Worm (Caenorhabditis elegans) whole organism, mixed stage, embryonic: ENCODE measurements around the gene B0228.8.
A peak's percentile ranks its signal among the peaks of the same experiment; 100 is the strongest.

ENCODE experiments used
- M03D4.4 ChIP-seq: sonication (generic microtip); optimal IDR thresholded peaks from 2 replicates; lab custom pipeline; 2017; ENCODE audit warnings: mild to moderate bottlenecking, missing genetic modification characterization, missing compliant biosample characterization
- ceh-39 ChIP-seq: fragments of 150-350 bp; optimal IDR thresholded peaks from 2 replicates; lab custom pipeline; 2014; ENCODE audit warnings: missing biosample characterization, missing genetic modification characterization
- ceh-43 ChIP-seq: fragments of 200-800 bp; sonication (Bioruptor generic); optimal IDR thresholded peaks from 2 replicates; lab custom pipeline; 2018; ENCODE audit warnings: mild to moderate bottlenecking, missing genetic modification characterization, moderate library complexity, missing compliant biosample characterization
- ces-1 ChIP-seq: fragments of 150-350 bp; optimal IDR thresholded peaks from 2 replicates; lab custom pipeline; 2014; ENCODE audit warnings: missing biosample characterization, missing genetic modification reagents, missing genetic modification characterization
- drap-1 ChIP-seq: fragments of 200-800 bp; sonication (Bioruptor generic); optimal IDR thresholded peaks from 3 replicates; lab custom pipeline; 2018; ENCODE audit warnings: mild to moderate bottlenecking, missing genetic modification characterization, missing compliant biosample characterization
- elt-1 ChIP-seq: sonication (generic microtip); optimal IDR thresholded peaks from 2 replicates; lab custom pipeline; 2017; ENCODE audit warnings: missing genetic modification characterization, mild to moderate bottlenecking, missing compliant biosample characterization, antibody characterized with exemption, moderate library complexity, borderline replicate concordance; ENCODE audit not compliant: insufficient read depth
- elt-3 ChIP-seq: fragments of 150-350 bp; optimal IDR thresholded peaks from 2 replicates; lab custom pipeline; 2014; ENCODE audit warnings: missing biosample characterization, missing genetic modification characterization
- flh-1 ChIP-seq: fragments of 200-800 bp; sonication (Bioruptor generic); optimal IDR thresholded peaks from 2 replicates; lab custom pipeline; 2018; ENCODE audit warnings: mild to moderate bottlenecking, missing genetic modification characterization, moderate library complexity, missing compliant biosample characterization
- ham-2 ChIP-seq: fragments of 200-800 bp; sonication (Bioruptor generic); optimal IDR thresholded peaks from 2 replicates; lab custom pipeline; 2018; ENCODE audit warnings: mild to moderate bottlenecking, missing genetic modification characterization, missing compliant biosample characterization
- hlh-1 ChIP-seq: fragments of 150-350 bp; optimal IDR thresholded peaks from 2 replicates; lab custom pipeline; 2014; ENCODE audit warnings: missing biosample characterization, missing genetic modification reagents, missing genetic modification characterization
- lsy-2 ChIP-seq: fragments of 150-350 bp; optimal IDR thresholded peaks from 2 replicates; lab custom pipeline; 2014; ENCODE audit warnings: missing biosample characterization, missing genetic modification characterization
- nhr-12 ChIP-seq: fragments of 150-350 bp; optimal IDR thresholded peaks from 2 replicates; lab custom pipeline; 2014; ENCODE audit warnings: missing biosample characterization, missing genetic modification characterization
- nhr-2 ChIP-seq: fragments of 150-350 bp; optimal IDR thresholded peaks from 2 replicates; lab custom pipeline; 2014; ENCODE audit warnings: missing biosample characterization, missing genetic modification characterization
- nhr-28 ChIP-seq: fragments of 150-350 bp; optimal IDR thresholded peaks from 2 replicates; lab custom pipeline; 2014; ENCODE audit warnings: missing biosample characterization, missing genetic modification characterization
- nhr-76 ChIP-seq: sonication (generic microtip); optimal IDR thresholded peaks from 2 replicates; lab custom pipeline; 2017; ENCODE audit warnings: missing biosample characterization, missing genetic modification characterization
- pha-4 ChIP-seq: fragments of 150-350 bp; optimal IDR thresholded peaks from 2 replicates; lab custom pipeline; 2018; ENCODE audit warnings: missing biosample characterization, missing genetic modification reagents, missing genetic modification characterization
- sptf-1 ChIP-seq: sonication (generic microtip); optimal IDR thresholded peaks from 2 replicates; lab custom pipeline; 2017; ENCODE audit warnings: mild to moderate bottlenecking, missing genetic modification characterization, moderate library complexity, missing compliant biosample characterization
- unc-62 ChIP-seq: fragments of 150-350 bp; optimal IDR thresholded peaks from 2 replicates; lab custom pipeline; 2014; ENCODE audit warnings: missing biosample characterization, missing genetic modification reagents, missing genetic modification characterization
- zip-8 ChIP-seq: fragments of 150-350 bp; optimal IDR thresholded peaks from 2 replicates; lab custom pipeline; 2014; ENCODE audit warnings: missing biosample characterization, missing genetic modification characterization
- ztf-11 ChIP-seq: fragments of 150-350 bp; optimal IDR thresholded peaks from 2 replicates; lab custom pipeline; 2014; ENCODE audit warnings: missing biosample characterization, missing genetic modification characterization

The B0228.8 gene

ce11 chrII:7803174-7803573 is 41.8 kb upstream of the B0228.8 start:
- peak; percentile 86 for TF ChIP-seq ces-1 (GFP tag; lab: Kevin White, UChicago)
- peak; percentile 62 for TF ChIP-seq elt-1
- no peak for TF ChIP-seq ham-2 (GFP tag; lab: Kevin White, UChicago)

- TF ChIP-seq zip-8: peak; percentile 36
- TF ChIP-seq drap-1 (GFP tag; lab: Kevin White, UChicago): no peak
- no peak for TF ChIP-seq nhr-12 (tag; lab: Kevin White, UChicago)
- TF ChIP-seq pha-4 (tag; lab: Kevin White, UChicago): no peak
- no peak for TF ChIP-seq hlh-1 (tag; lab: Kevin White, UChicago)
- peak; percentile 97 for TF ChIP-seq elt-1
Measured at ce11 chrII:7801899-7802298, 40.6 kb upstream of the B0228.8 start.

ce11 chrII:7801255-7801654 is 39.9 kb upstream of the B0228.8 start:
- no peak for TF ChIP-seq hlh-1 (tag; lab: Kevin White, UChicago)
- TF ChIP-seq lsy-2 (tag; lab: Kevin White, UChicago): no peak
- TF ChIP-seq nhr-76 (tag; lab: Kevin White, UChicago): no peak
- no peak for TF ChIP-seq unc-62 (GFP tag; lab: Kevin White, UChicago)

ce11 chrII:7795299-7795698 is 34.0 kb upstream of the B0228.8 start:
- TF ChIP-seq unc-62 (GFP tag; lab: Kevin White, UChicago) (no peak), elt-3 (tag; lab: Kevin White, UChicago) (no peak), zip-8 (no peak), M03D4.4 (tag; lab: Kevin White, UChicago) (no peak), flh-1 (GFP tag; lab: Kevin White, UChicago) (no peak), drap-1 (GFP tag; lab: Kevin White, UChicago) (no peak), ztf-11 (tag; lab: Kevin White, UChicago) (no peak), ces-1 (GFP tag; lab: Kevin White, UChicago) (peak; percentile 52)

ce11 chrII:7794222-7794621 is 32.9 kb upstream of the B0228.8 start, which contains the start of gene glr-4:
glr-4 (minus strand) TSS chrII:7794322.
- TF ChIP-seq ces-1 (GFP tag; lab: Kevin White, UChicago) (peak; percentile 5), nhr-76 (tag; lab: Kevin White, UChicago) (no peak)

- TF ChIP-seq ceh-43 (GFP tag; lab: Kevin White, UChicago): no peak
- no peak for TF ChIP-seq ceh-39 (tag; lab: Kevin White, UChicago)
- no peak for TF ChIP-seq nhr-28 (tag; lab: Kevin White, UChicago)
- no peak for TF ChIP-seq lsy-2 (tag; lab: Kevin White, UChicago)
- TF ChIP-seq nhr-2: no peak
- TF ChIP-seq ztf-11 (tag; lab: Kevin White, UChicago): no peak
- TF ChIP-seq elt-1: no peak
- TF ChIP-seq hlh-1 (tag; lab: Kevin White, UChicago): no peak
- TF ChIP-seq, all 35 proteins: peak for 0
Measured at ce11 chrII:7792514-7792913, 31.2 kb upstream of the B0228.8 start.

ce11 chrII:7791408-7792050 is 30.2 kb upstream of the B0228.8 start:
- no peak for TF ChIP-seq sptf-1

ce11 chrII:7790324-7790898 is 29.1 kb upstream of the B0228.8 start, which contains the start of gene srlf-1:
srlf-1 (plus strand) TSS chrII:7790591.
- TF ChIP-seq drap-1 (GFP tag; lab: Kevin White, UChicago): no peak

ce11 chrII:7789605-7790004 is 28.3 kb upstream of the B0228.8 start:
- TF ChIP-seq pha-4 (tag; lab: Kevin White, UChicago) (no peak), elt-1 (peak; percentile 26)
